Fruit fly (Drosophila melanogaster): ENCODE data around the gene CG34447.

The CG34447 gene

DNA sequence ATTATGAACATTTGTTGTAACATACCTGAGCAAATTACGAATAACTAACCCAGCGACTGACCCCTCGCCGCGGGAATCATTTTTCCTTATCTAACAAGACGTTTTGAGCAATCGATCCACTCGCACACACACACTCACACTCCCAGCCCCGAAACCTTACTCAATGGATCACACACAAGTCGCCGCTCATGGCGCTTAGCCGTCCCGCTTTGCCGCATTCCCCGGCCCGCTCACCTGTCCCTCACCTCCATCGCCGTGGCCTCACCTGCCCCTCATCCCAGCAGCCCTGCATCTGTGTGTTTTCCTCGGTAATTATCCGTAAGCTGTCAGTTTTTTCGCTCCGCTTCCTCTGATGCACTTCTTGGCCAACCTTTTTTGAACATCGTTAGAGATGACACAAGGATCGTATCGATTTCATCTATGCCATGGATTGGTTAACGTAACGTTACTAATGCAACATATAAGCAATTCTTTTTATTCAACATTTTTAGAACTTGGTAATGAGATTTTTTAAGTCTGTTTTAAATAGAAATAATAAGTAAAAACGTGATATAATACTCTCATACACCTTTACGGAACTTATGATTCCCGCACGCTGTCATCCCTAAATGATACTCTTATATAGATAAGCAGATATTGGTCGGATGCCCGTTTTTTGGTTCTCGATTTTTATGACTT, 41.6 kb upstream of the CG34447 start (continued):
- TF ChIP-seq pros (GFP tag; optimal IDR thresholded peaks at IDR 0.05) = peak; percentile 85
- TF ChIP-seq CG9727 (GFP tag; optimal IDR thresholded peaks at IDR 0.05) = peak; percentile 17
- TF ChIP-seq CG15696 (tag; optimal IDR thresholded peaks at IDR 0.05) = peak; percentile 74
- peak; percentile 58 for TF ChIP-seq CG2712 (tag; optimal IDR thresholded peaks at IDR 0.05)
- no peak for TF ChIP-seq CG4707 (GFP tag; optimal IDR thresholded peaks at IDR 0.05)
- no peak for TF ChIP-seq pita (GFP tag; optimal IDR thresholded peaks at IDR 0.05)
- TF ChIP-seq Xrp1 (GFP tag; IDR thresholded peaks at IDR 0.05) = peak; percentile 23

DNA sequence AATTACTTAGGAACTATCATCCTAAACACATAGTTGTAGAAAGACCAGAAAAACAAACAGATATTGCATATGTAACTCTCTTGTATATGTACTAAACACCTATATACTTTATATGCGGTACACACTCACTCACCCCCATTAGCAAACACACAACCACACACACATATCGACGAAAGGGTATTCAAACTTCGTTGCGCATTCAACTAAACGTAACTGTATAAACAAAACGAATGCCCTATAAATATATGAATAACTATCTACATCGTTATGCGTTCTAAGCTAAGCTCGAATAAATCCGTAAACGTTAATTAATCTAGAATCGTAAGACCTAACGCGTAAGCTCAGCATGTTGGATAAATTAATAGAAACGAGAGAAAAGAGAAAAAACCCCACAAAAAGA, 39.4 kb upstream of the CG34447 start:
- TF ChIP-seq CG1233 (GFP tag; optimal IDR thresholded peaks at IDR 0.05) (no peak), Drgx (GFP tag; IDR thresholded peaks at IDR 0.05) (no peak), sens (GFP tag) (peak; percentile 50), zen (tag; optimal IDR thresholded peaks at IDR 0.05) (peak; percentile 19), D19A (tag; optimal IDR thresholded peaks at IDR 0.05) (peak; percentile 90), CG2875 (GFP tag; optimal IDR thresholded peaks at IDR 0.05) (no peak)

DNA sequence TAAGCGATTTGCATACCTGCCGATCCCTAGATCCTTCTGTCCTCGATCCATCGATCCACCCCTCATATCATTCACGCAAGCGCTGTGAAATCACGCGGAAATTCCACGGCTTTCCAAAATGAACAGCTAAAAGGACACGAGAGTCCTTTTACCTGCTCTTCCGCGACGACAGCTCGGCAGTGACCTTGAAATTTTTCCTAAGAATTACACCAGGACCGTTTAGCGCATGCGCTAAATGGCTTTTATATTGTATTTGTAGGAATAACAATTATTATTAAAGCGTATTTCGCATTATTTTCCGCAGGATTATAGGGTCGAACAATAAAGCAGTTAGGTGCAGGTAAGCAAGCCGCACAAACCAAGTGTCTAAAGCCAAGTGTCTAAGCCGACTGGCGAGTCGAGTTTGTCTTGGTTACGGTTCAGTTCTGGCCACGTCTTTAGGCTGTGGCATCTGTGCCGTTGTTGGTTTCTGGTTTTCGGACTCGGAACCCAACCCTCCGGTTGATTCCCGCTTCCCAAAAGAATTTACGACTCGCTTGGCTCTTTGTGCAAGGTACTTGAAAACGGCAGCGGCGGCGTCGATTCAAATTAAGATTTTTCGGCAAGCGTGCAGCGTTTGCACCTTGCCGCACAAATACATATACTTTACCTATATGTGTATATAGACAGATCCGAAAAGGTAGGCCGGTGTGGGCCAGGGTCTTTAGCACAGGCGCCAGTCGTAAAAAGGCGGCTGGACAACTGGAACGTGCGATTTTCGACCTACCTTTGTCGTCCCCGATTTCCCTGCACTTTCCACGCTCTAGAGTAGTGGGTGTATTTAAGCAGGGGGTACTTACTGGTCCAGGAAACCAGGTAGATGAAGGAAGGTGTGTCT, 36.9 kb upstream of the CG34447 start:
- peak in 1 of 2 experiments; percentile 99 for TF ChIP-seq tll (GFP tag; optimal IDR thresholded peaks at IDR 0.05)
- peak; percentile 81 for TF ChIP-seq zen (tag; optimal IDR thresholded peaks at IDR 0.05)
- no peak for TF ChIP-seq btn (GFP tag; optimal IDR thresholded peaks at IDR 0.05)
- peak; percentile 6 for TF ChIP-seq sens (GFP tag)
- TF ChIP-seq CG15479 (GFP tag; optimal IDR thresholded peaks at IDR 0.05) = peak; percentile 80
- TF ChIP-seq cad (GFP tag; optimal IDR thresholded peaks at IDR 0.05) = peak; percentile 84
- TF ChIP-seq ase (GFP tag; IDR thresholded peaks at IDR 0.05) = no peak

dm6 chr2L:2454644-2455043, 34.8 kb upstream of the CG34447 start:
- TF ChIP-seq z (GFP tag; IDR thresholded peaks at IDR 0.05) = peak; percentile 99
- no peak for TF ChIP-seq CG31441 (GFP tag; IDR thresholded peaks at IDR 0.05)
- TF ChIP-seq Rfx (GFP tag; IDR thresholded peaks at IDR 0.05) = no peak
- TF ChIP-seq oc (tag; optimal IDR thresholded peaks at IDR 0.05) = peak; percentile 44
- no peak for TF ChIP-seq CG10431 (GFP tag; optimal IDR thresholded peaks at IDR 0.05)
- TF ChIP-seq E2f2 (GFP tag; IDR thresholded peaks at IDR 0.05) = peak; percentile 18; the same call in 1 of the 2 replicates
- TF ChIP-seq CG34224 (GFP tag; IDR thresholded peaks at IDR 0.05; ENCODE audit: partially characterized antibody) = peak; percentile 54; the same call in 2 of the 3 replicates
- TF ChIP-seq Nf-YC (tag; optimal IDR thresholded peaks at IDR 0.05) = peak; percentile 83
- peak; percentile 99 for TF ChIP-seq grn (GFP tag; optimal IDR thresholded peaks at IDR 0.05)
- TF ChIP-seq stc (GFP tag; IDR thresholded peaks at IDR 0.05) = no peak
- peak; percentile 91 for TF ChIP-seq CG17385 (GFP tag; optimal IDR thresholded peaks at IDR 0.05)
- TF ChIP-seq CG15479 (GFP tag; optimal IDR thresholded peaks at IDR 0.05) = peak; percentile 92
- TF ChIP-seq Opbp (GFP tag; IDR thresholded peaks at IDR 0.05; ENCODE audit: partially characterized antibody) = peak; percentile 63; the same call in 1 of the 3 replicates
- peak; percentile 3 for TF ChIP-seq nom (GFP tag; optimal IDR thresholded peaks at IDR 0.05)
- no peak for TF ChIP-seq CG18599 (GFP tag; optimal IDR thresholded peaks at IDR 0.05)
- peak; percentile 29; the same call in 1 of the 2 replicates for TF ChIP-seq vvl (GFP tag; IDR thresholded peaks at IDR 0.05)
- peak; percentile 68 for TF ChIP-seq CG1832 (GFP tag; optimal IDR thresholded peaks at IDR 0.05)
- TF ChIP-seq Gsc (GFP tag; IDR thresholded peaks at IDR 0.05) = no peak
- TF ChIP-seq HLHmδ (GFP tag; optimal IDR thresholded peaks at IDR 0.05) = peak; percentile 38
- peak; percentile 70; the same call in 2 of the 3 replicates for TF ChIP-seq ci (GFP tag; IDR thresholded peaks at IDR 0.05)
- peak; percentile 81; the same call in 2 of the 4 replicates for TF ChIP-seq chinmo (GFP tag; IDR thresholded peaks at IDR 0.05; ENCODE audit: partially characterized antibody)
- no peak for TF ChIP-seq E2f1 (GFP tag; IDR thresholded peaks at IDR 0.05)
- no peak for TF ChIP-seq ERR (GFP tag; optimal IDR thresholded peaks at IDR 0.05)
- peak; percentile 47 for TF ChIP-seq bbx (GFP tag; IDR thresholded peaks at IDR 0.05; ENCODE audit: partially characterized antibody)
- peak; percentile 86 for TF ChIP-seq D (optimal IDR thresholded peaks at IDR 0.05)
- TF ChIP-seq D (GFP tag; optimal IDR thresholded peaks at IDR 0.05) = no peak

All from whole organism, embryonic.